Fruit fly (Drosophila melanogaster) whole organism: ENCODE measurements around the gene Gos28.

Experiments used
- CG8478 ChIP-seq: fragments of >200 bp; optimal IDR thresholded peaks from 2 replicates; lab custom pipeline; 2018; ENCODE audit warnings: inconsistent platforms
- pan ChIP-seq: fragments of >200 bp; optimal IDR thresholded peaks from 2 replicates; lab custom pipeline; 2017
- psq ChIP-seq: fragments of >200 bp; optimal IDR thresholded peaks from 2 replicates; lab custom pipeline; 2017

DNA sequence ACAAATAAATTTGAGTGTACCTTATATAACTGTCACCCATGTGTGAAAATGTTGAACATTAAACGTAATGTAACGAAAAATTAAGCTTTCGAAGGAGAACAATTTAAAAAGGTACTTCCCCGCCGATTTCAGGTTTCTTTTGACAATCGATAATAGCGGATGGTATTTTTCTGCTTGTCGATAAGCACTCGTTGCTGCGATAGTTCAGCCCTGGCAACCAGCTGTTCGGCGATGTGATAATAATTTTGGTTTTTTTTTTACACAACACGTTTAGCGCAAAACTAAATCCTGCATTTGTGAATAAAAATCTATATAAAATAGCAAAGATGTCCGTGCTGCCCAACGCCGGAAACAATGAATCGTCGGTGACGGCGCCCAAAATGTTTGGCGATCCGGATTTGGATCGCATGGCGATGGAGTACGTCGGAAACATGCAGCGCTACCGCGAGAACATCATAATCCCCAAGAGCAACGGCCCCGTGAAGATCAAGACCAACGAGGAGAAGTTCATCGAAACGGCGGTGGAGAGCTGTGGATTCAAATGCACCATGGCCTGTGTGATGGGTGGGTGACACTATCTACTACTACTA, 4.2 kb downstream of the Gos28 start, which contains the start of gene CG31229:
- TF ChIP-seq pan (lab: Kevin White, UChicago) (no peak), psq (lab: Kevin White, UChicago) (no peak), CG8478 (lab: Kevin White, UChicago) (no peak)
